Fruit fly (Drosophila melanogaster): ENCODE measurements around the gene CG1265.

dm6 chr3L:4264963-4265362 is 10.4 kb downstream of the CG1265 start:
- TF ChIP-seq psq (optimal IDR thresholded peaks at IDR 0.05) (no peak), h (optimal IDR thresholded peaks at IDR 0.05) (no peak), Sin3A (optimal IDR thresholded peaks at IDR 0.05) (no peak)
